Worm (Caenorhabditis elegans) whole organism, early embryonic: Measurements from ENCODE around the gene F47B10.5.
A peak's percentile ranks its signal among the peaks of the same experiment; 100 is the strongest.

ENCODE experiments used
- B0310.2 ChIP-seq: sonication (generic microtip); optimal IDR thresholded peaks from 2 replicates; lab custom pipeline; 2016; ENCODE audit warnings: mild to moderate bottlenecking, missing genetic modification characterization, missing compliant biosample characterization
- F13C5.2 ChIP-seq: sonication (generic microtip); optimal IDR thresholded peaks from 2 replicates; lab custom pipeline; 2017; ENCODE audit warnings: mild to moderate bottlenecking, missing genetic modification characterization, inconsistent platforms, missing compliant biosample characterization
- aly-1 ChIP-seq: sonication (generic microtip); optimal IDR thresholded peaks from 2 replicates; lab custom pipeline; 2016; ENCODE audit warnings: missing genetic modification characterization, missing compliant biosample characterization
- ama-1 ChIP-seq: fragments of 150-350 bp; optimal IDR thresholded peaks from 2 replicates; lab custom pipeline; 2014
- ceh-13 ChIP-seq: fragments of 200-800 bp; sonication (Bioruptor generic); optimal IDR thresholded peaks from 2 replicates; lab custom pipeline; 2018; ENCODE audit warnings: mild to moderate bottlenecking, missing genetic modification characterization, missing compliant biosample characterization
- ceh-36 ChIP-seq: sonication (generic microtip); optimal IDR thresholded peaks from 2 replicates; lab custom pipeline; 2016; ENCODE audit warnings: missing genetic modification characterization, inconsistent platforms, missing compliant biosample characterization
- ets-7 ChIP-seq: sonication (generic microtip); optimal IDR thresholded peaks from 2 replicates; lab custom pipeline; 2016; ENCODE audit warnings: missing genotype, missing genetic modification characterization, missing compliant biosample characterization
- hmbx-1 ChIP-seq: sonication (generic microtip); optimal IDR thresholded peaks from 2 replicates; lab custom pipeline; 2016; ENCODE audit warnings: mild to moderate bottlenecking, missing genetic modification characterization, missing compliant biosample characterization
- hmg-4 ChIP-seq: fragments of 200-800 bp; sonication (Bioruptor generic); optimal IDR thresholded peaks from 2 replicates; lab custom pipeline; 2018; ENCODE audit warnings: mild to moderate bottlenecking, missing genetic modification characterization, missing compliant biosample characterization
- hnd-1 ChIP-seq: sonication (generic microtip); optimal IDR thresholded peaks from 2 replicates; lab custom pipeline; 2016; ENCODE audit warnings: missing genetic modification characterization, missing compliant biosample characterization
- pes-1 ChIP-seq: fragments of 200-800 bp; sonication (Bioruptor generic); IDR thresholded peaks from 2 replicates; pipeline ENCODE4 v1.3.6; 2022; ENCODE audit warnings: missing genetic modification reagents, missing genetic modification characterization, missing compliant biosample characterization
- scrt-1 ChIP-seq: fragments of 200-800 bp; sonication (Bioruptor generic); IDR thresholded peaks from 2 replicates; pipeline ENCODE4 v1.3.6; 2022; ENCODE audit warnings: missing genetic modification characterization, missing compliant biosample characterization
- sea-1 ChIP-seq: fragments of 200-800 bp; sonication (Bioruptor generic); conservative IDR thresholded peaks from 2 replicates; pipeline ENCODE4 v1.3.6; 2022; ENCODE audit warnings: missing genetic modification characterization, missing compliant biosample characterization
- tbx-11 ChIP-seq: fragments of 200-800 bp; sonication (Bioruptor generic); IDR thresholded peaks from 2 replicates; pipeline ENCODE4 v1.3.6; 2022; ENCODE audit warnings: missing genetic modification characterization, missing compliant biosample characterization
- tbx-37 ChIP-seq: fragments of 200-800 bp; sonication (Bioruptor generic); conservative IDR thresholded peaks from 2 replicates; pipeline ENCODE4 v1.3.6; 2022; ENCODE audit warnings: missing genetic modification reagents, missing genetic modification characterization, missing compliant biosample characterization
- tra-4 ChIP-seq: sonication (generic microtip); optimal IDR thresholded peaks from 2 replicates; lab custom pipeline; 2017; ENCODE audit warnings: missing genetic modification characterization, missing compliant biosample characterization

The F47B10.5 gene

DNA sequence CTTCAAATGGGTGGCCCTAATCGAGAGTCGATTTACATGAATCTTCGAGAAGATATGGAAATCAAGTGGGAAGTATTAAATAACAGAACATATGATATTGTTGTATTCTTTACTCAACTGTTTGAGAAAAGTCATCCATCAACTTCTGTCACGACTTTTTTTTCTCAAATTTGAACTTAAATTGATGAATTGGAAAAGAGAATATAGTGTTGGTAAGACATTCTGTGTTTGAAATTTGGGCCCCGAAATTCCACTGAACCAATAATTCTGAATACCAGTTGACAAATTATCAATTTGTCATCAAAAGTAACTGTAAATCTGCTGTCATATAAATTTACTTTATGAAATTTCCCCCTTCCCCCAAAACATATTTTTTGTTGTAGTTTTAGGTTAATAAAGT is 43.5 kb downstream of the F47B10.5 start:
- TF ChIP-seq F13C5.2 (no peak), ceh-13 (GFP tag; lab: Kevin White, UChicago) (no peak), tbx-11 (no peak), hnd-1 (no peak)

DNA sequence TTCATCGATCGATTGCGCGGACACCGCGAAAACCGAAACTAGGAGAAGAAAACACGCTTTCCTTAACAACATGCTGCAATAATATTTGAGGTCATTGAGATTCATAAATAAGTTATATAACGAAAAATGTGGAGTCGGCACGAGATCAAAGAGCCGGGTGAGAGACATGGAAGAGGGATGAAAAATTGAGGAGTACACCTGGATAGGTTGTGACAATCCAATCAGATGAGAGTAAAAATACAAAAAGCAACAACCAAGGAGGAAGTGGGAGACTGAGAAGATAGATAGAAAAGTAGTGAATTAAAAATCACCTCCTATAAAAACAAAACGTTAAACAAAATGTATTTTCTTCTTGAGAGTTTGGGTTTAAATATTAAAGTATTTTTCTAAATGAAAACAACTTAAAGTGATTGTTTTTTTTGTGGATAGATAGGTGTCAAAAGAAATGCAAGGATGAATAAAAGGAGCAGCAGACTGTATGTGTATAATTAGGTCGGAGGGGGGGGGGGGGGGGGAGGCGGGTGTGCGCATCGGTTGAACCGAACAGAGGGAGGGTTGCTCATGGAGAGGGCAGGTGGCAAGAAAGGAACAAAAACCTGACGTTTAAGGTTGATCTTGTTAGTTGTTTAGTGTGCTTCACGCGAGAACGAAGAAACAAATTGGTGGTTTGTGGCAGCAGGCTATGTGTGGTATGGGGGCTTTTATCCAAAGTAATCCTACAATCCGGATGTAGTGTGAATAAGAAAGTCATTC is 45.6 kb downstream of the F47B10.5 start, which contains the start of gene C05A9.2:
TSS of gene C05A9.2 (minus strand) at position 73 of the 753 bp plus-strand sequence.
- TF ChIP-seq ceh-36 (tag; lab: Kevin White, UChicago) (peak; percentile 19), tbx-11 (no peak)

DNA sequence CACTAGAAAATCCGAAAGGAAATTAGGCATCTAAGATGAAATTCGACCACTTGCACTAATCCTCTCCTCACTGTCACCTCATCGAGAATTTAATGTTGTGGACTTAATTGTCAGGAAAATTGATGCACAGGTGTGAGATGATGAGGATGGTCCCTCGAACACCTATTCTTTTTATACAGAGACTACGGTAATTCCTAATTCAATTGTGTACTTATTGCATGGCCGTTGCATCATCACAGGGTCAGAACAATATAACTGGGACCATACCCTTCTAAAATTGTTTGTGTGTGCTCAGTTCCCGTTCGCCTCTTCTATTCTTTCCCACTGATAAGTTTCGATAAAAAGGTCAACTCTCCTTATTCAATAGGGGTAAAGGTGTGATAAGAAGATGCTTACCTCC is 46.2 kb downstream of the F47B10.5 start:
- TF ChIP-seq hmg-4 (GFP tag; lab: Kevin White, UChicago) (no peak), tbx-37 (GFP tag; lab: Robert Waterston, UW) (no peak), B0310.2 (tag; lab: Kevin White, UChicago) (no peak), tra-4 (tag; lab: Kevin White, UChicago) (no peak), F13C5.2 (no peak), tbx-11 (no peak), ceh-36 (tag; lab: Kevin White, UChicago) (peak; percentile 43), ets-7 (tag; lab: Kevin White, UChicago) (no peak), hmbx-1 (tag; lab: Kevin White, UChicago) (no peak), pes-1 (0 out of 2 replicates have a peak, but pooled peaks have one; percentile 35), aly-1 (no peak), scrt-1 (GFP tag; lab: Robert Waterston, UW) (no peak), ceh-13 (GFP tag; lab: Kevin White, UChicago) (no peak), ama-1 (lab: Kevin White, UChicago) (no peak), sea-1 (GFP tag; lab: Robert Waterston, UW) (no peak), hnd-1 (no peak)
